Fruit fly (Drosophila melanogaster): ENCODE measurements around the gene CG17681.

Gene CG17681

DNA sequence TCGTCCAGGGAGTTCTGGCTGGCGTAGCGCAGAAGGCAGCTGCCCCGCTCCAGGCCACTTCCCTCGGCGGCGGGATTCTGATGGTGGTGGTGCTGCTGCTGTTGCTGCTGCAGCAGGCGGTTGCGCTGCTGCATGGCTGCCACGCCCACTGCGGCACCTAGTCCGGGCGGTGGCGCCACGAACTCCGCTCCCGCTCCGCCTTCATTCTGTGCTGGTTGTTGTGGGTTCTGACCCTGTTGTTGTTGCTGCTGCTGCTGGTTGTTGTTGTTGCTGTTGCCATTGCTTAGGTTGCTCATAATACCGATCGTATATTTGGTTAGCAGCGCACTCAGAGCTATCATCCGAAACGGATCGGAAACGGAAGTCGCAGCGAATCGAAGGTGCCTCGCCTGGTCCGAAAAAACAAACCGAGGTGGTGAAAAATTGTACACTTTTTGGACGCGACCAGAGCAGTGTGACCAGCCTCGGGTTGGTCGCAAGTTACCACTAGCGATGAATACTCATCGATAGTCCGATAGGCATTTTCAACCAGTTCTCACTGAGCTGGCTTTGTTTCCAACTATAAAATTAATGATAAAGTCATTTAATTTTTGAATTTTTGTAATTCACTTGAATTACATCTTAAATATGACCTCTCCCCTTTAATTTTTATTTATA, 15.2 kb upstream of the CG17681 start, which contains the start of gene kel (continued):
- TF ChIP-seq PHDP (tag; optimal IDR thresholded peaks at IDR 0.05) (peak; percentile 47), CHES-1-like (GFP tag; optimal IDR thresholded peaks at IDR 0.05) (peak; percentile 51), CG3726 (GFP tag; IDR thresholded peaks at IDR 0.05) (0 out of 3 replicates have a peak, but pooled peaks have one; percentile 44), Dad (GFP tag; optimal IDR thresholded peaks at IDR 0.05) (peak; percentile 52), CG13894 (tag; optimal IDR thresholded peaks at IDR 0.05) (peak; percentile 52), ara (GFP tag; IDR thresholded peaks at IDR 0.05) (0 out of 2 replicates have a peak, but pooled peaks have one; percentile 12), pum (GFP tag; optimal IDR thresholded peaks at IDR 0.05) (no peak), bcd (GFP tag; optimal IDR thresholded peaks at IDR 0.05) (peak; percentile 42), HmgZ (tag; optimal IDR thresholded peaks at IDR 0.05) (peak; percentile 77), inv (GFP tag; IDR thresholded peaks at IDR 0.05; ENCODE audit: partially characterized antibody) (0 out of 2 replicates have a peak, but pooled peaks have one; percentile 29), CG1792 (GFP tag; optimal IDR thresholded peaks at IDR 0.05) (no peak), CG42726 (GFP tag; IDR thresholded peaks at IDR 0.05; ENCODE audit: partially characterized antibody) (peak; percentile 50; the same call in 1 of the 2 replicates), nerfin-1 (tag; optimal IDR thresholded peaks at IDR 0.05) (no peak), lab (GFP tag; optimal IDR thresholded peaks at IDR 0.05) (peak; percentile 75), pho (GFP tag; optimal IDR thresholded peaks at IDR 0.05) (peak; percentile 39), CG4707 (GFP tag; optimal IDR thresholded peaks at IDR 0.05) (peak; percentile 15), nau (GFP tag; optimal IDR thresholded peaks at IDR 0.05) (peak; percentile 67), Vsx1 (GFP tag; optimal IDR thresholded peaks at IDR 0.05) (peak; percentile 18), Nf-YC (tag; optimal IDR thresholded peaks at IDR 0.05) (peak; percentile 30), gsb-n (tag; optimal IDR thresholded peaks at IDR 0.05) (no peak), pnt (GFP tag; optimal IDR thresholded peaks at IDR 0.05) (no peak), CG6791 (GFP tag; IDR thresholded peaks at IDR 0.05; ENCODE audit: partially characterized antibody) (peak; percentile 86), MTF-1 (GFP tag; optimal IDR thresholded peaks at IDR 0.05; ENCODE audit: borderline replicate concordance) (peak; percentile 74), CG18619 (GFP tag; optimal IDR thresholded peaks at IDR 0.05) (no peak), CG17912 (GFP tag; optimal IDR thresholded peaks at IDR 0.05) (peak; percentile 56), Dref (GFP tag; IDR thresholded peaks at IDR 0.05) (peak; percentile 90), ci (GFP tag; IDR thresholded peaks at IDR 0.05) (peak; percentile 75; the same call in 2 of the 3 replicates), tin (GFP tag; optimal IDR thresholded peaks at IDR 0.05) (peak; percentile 16), cwo (GFP tag; optimal IDR thresholded peaks at IDR 0.05) (peak; percentile 6), knrl (GFP tag; IDR thresholded peaks at IDR 0.05; ENCODE audit: partially characterized antibody) (peak; percentile 76), CG16813 (GFP tag; IDR thresholded peaks at IDR 0.05; ENCODE audit: partially characterized antibody) (peak; percentile 61; the same call in 2 of the 3 replicates), scrt (GFP tag; optimal IDR thresholded peaks at IDR 0.05) (peak; percentile 50), CG10543 (GFP tag; optimal IDR thresholded peaks at IDR 0.05) (peak; percentile 47), emc (GFP tag; optimal IDR thresholded peaks at IDR 0.05) (peak; percentile 4), schlank (tag; optimal IDR thresholded peaks at IDR 0.05) (peak; percentile 66), CG4820 (GFP tag; optimal IDR thresholded peaks at IDR 0.05) (peak; percentile 10), al (GFP tag; IDR thresholded peaks at IDR 0.05) (no peak), esg (GFP tag; conservative IDR thresholded peaks at IDR 0.05) (no peak), CG4424 (GFP tag; optimal IDR thresholded peaks at IDR 0.05) (peak; percentile 18), gem (tag; optimal IDR thresholded peaks at IDR 0.05) (peak; percentile 56), GATAe (GFP tag; conservative IDR thresholded peaks at IDR 0.05) (no peak), Xbp1 (GFP tag; optimal IDR thresholded peaks at IDR 0.05) (peak; percentile 55), CG17385 (GFP tag; optimal IDR thresholded peaks at IDR 0.05) (peak; percentile 49), Scr (GFP tag; IDR thresholded peaks at IDR 0.05; ENCODE audit: partially characterized antibody) (peak; percentile 78), NFAT (GFP tag; IDR thresholded peaks at IDR 0.05) (peak; percentile 59), ssp (GFP tag; IDR thresholded peaks at IDR 0.05) (peak; percentile 91), crc (GFP tag; optimal IDR thresholded peaks at IDR 0.05) (no peak)

Measured in whole organism, embryonic.